Worm (Caenorhabditis elegans) whole organism, L1 larva: Measurements from ENCODE around the gene T25B6.5.

Source experiments
- C04F5.9 ChIP-seq: sonication (generic microtip); optimal IDR thresholded peaks from 2 replicates; lab custom pipeline; 2016; ENCODE audit warnings: missing genetic modification characterization, missing compliant biosample characterization
- C34B4.2 ChIP-seq: sonication (generic microtip); optimal IDR thresholded peaks from 2 replicates; lab custom pipeline; 2017; ENCODE audit warnings: mild to moderate bottlenecking, missing genetic modification characterization, missing compliant biosample characterization
- alr-1 ChIP-seq: fragments of 200-800 bp; sonication (Bioruptor generic); optimal IDR thresholded peaks from 2 replicates; lab custom pipeline; 2018; ENCODE audit warnings: borderline replicate concordance, mild to moderate bottlenecking, missing genetic modification characterization, missing compliant biosample characterization
- ama-1 ChIP-seq: fragments of 150-350 bp; optimal IDR thresholded peaks from 2 replicates; lab custom pipeline; 2014
- blmp-1 ChIP-seq: fragments of 150-350 bp; optimal IDR thresholded peaks from 2 replicates; lab custom pipeline; 2014; ENCODE audit warnings: missing biosample characterization, missing genetic modification characterization
- ceh-63 ChIP-seq: fragments of 200-800 bp; sonication (Bioruptor generic); optimal IDR thresholded peaks from 2 replicates; lab custom pipeline; 2018; ENCODE audit warnings: mild to moderate bottlenecking, missing genetic modification characterization, missing compliant biosample characterization
- ceh-82 ChIP-seq, 3 experiments: fragments of 150-350 bp in 1 of 3; sonication (generic microtip) in 2 of 3; optimal IDR thresholded peaks; 2 replicates each; lab custom pipeline; 2014 to 2017; ENCODE audit warnings: missing biosample characterization in 3 of 3, missing genetic modification characterization in 3 of 3
- ceh-88 ChIP-seq: fragments of 200-800 bp; sonication (Bioruptor generic); IDR thresholded peaks from 2 replicates; pipeline ENCODE4 v1.3.6; 2022; ENCODE audit warnings: missing genetic modification characterization, missing compliant biosample characterization
- ets-5 ChIP-seq: fragments of 200-800 bp; sonication (Bioruptor generic); IDR thresholded peaks from 2 replicates; pipeline ENCODE4 v1.3.6; 2022; ENCODE audit warnings: missing genetic modification characterization, missing compliant biosample characterization
- fkh-10 ChIP-seq: sonication (generic microtip); optimal IDR thresholded peaks from 2 replicates; lab custom pipeline; 2017; ENCODE audit warnings: missing biosample characterization, missing genetic modification reagents, missing genetic modification characterization
- fkh-8 ChIP-seq: sonication (generic microtip); optimal IDR thresholded peaks from 2 replicates; lab custom pipeline; 2016; ENCODE audit warnings: mild to moderate bottlenecking, missing genetic modification characterization, missing compliant biosample characterization
- fos-1 ChIP-seq: fragments of 150-350 bp; optimal IDR thresholded peaks from 2 replicates; lab custom pipeline; 2014; ENCODE audit warnings: missing biosample characterization, missing genetic modification characterization
- hlh-4 ChIP-seq: sonication (generic microtip); optimal IDR thresholded peaks from 2 replicates; lab custom pipeline; 2016; ENCODE audit warnings: mild to moderate bottlenecking, missing genetic modification characterization, missing compliant biosample characterization
- irx-1 ChIP-seq: sonication (generic microtip); optimal IDR thresholded peaks from 2 replicates; lab custom pipeline; 2016; ENCODE audit warnings: missing genetic modification characterization, missing compliant biosample characterization
- isw-1 ChIP-seq: fragments of 200-800 bp; sonication (Bioruptor generic); IDR thresholded peaks from 2 replicates; pipeline ENCODE4 v1.3.6; 2022; ENCODE audit warnings: missing genetic modification characterization, missing compliant biosample characterization
- jun-1 ChIP-seq: fragments of 150-350 bp; optimal IDR thresholded peaks from 2 replicates; lab custom pipeline; 2014; ENCODE audit warnings: missing biosample characterization, missing genetic modification reagents, missing genetic modification characterization
- lin-14 ChIP-seq: fragments of 200-800 bp; sonication (Bioruptor generic); optimal IDR thresholded peaks from 2 replicates; lab custom pipeline; 2018; ENCODE audit warnings: mild to moderate bottlenecking, missing genetic modification characterization, moderate library complexity, missing compliant biosample characterization
- lin-15B ChIP-seq: fragments of 150-350 bp; sonication (generic microtip); optimal IDR thresholded peaks from 3 replicates; lab custom pipeline; 2014; ENCODE audit warnings: missing biosample characterization, missing genetic modification characterization
- lin-35 ChIP-seq, 2 experiments: fragments of 150-350 bp; optimal IDR thresholded peaks; 2 replicates each; lab custom pipeline; 2014; ENCODE audit warnings: missing biosample characterization in 2 of 2, missing genetic modification characterization in 2 of 2, missing genetic modification reagents in 2 of 2
- lir-3 ChIP-seq: sonication (generic microtip); optimal IDR thresholded peaks from 2 replicates; lab custom pipeline; 2016; ENCODE audit warnings: mild to moderate bottlenecking, missing genetic modification characterization, moderate library complexity, missing compliant biosample characterization; ENCODE audit not compliant: poor library complexity
- lsy-2 ChIP-seq, 2 experiments: fragments of 150-350 bp; optimal IDR thresholded peaks; 2 replicates each; lab custom pipeline; 2014; ENCODE audit warnings: missing biosample characterization in 2 of 2, missing genetic modification characterization in 2 of 2
- mab-9 ChIP-seq: fragments of 200-800 bp; sonication (Bioruptor generic); IDR thresholded peaks from 2 replicates; pipeline ENCODE4 v1.3.6; 2022; ENCODE audit warnings: missing genetic modification reagents, missing genetic modification characterization, missing compliant biosample characterization
- mdl-1 ChIP-seq, 2 experiments: fragments of 150-350 bp; optimal IDR thresholded peaks; 2 replicates each; lab custom pipeline; 2014 to 2017; ENCODE audit warnings: missing biosample characterization in 2 of 2, missing genetic modification characterization in 2 of 2, inconsistent platforms in 1 of 2
- mef-2 ChIP-seq: fragments of 150-350 bp; optimal IDR thresholded peaks from 2 replicates; lab custom pipeline; 2014; ENCODE audit warnings: missing biosample characterization, missing genetic modification characterization
- nhr-11 ChIP-seq: fragments of 150-350 bp; optimal IDR thresholded peaks from 2 replicates; lab custom pipeline; 2014; ENCODE audit warnings: missing biosample characterization, missing genetic modification characterization
- nhr-12 ChIP-seq: sonication (generic microtip); optimal IDR thresholded peaks from 2 replicates; lab custom pipeline; 2017; ENCODE audit warnings: missing biosample characterization, missing genetic modification characterization
- nhr-19 ChIP-seq: fragments of 200-800 bp; sonication (Bioruptor generic); conservative IDR thresholded peaks from 2 replicates; pipeline ENCODE4 v1.3.6; 2022; ENCODE audit warnings: missing genetic modification characterization, missing compliant biosample characterization
- nhr-20 ChIP-seq: sonication (generic microtip); optimal IDR thresholded peaks from 2 replicates; lab custom pipeline; 2016; ENCODE audit warnings: mild to moderate bottlenecking, missing genetic modification characterization, missing compliant biosample characterization
- nhr-47 ChIP-seq: sonication (generic microtip); optimal IDR thresholded peaks from 2 replicates; lab custom pipeline; 2016; ENCODE audit warnings: mild to moderate bottlenecking, missing genetic modification characterization, moderate library complexity, missing compliant biosample characterization
- nhr-71 ChIP-seq: sonication (generic microtip); optimal IDR thresholded peaks from 2 replicates; lab custom pipeline; 2016; ENCODE audit warnings: mild to moderate bottlenecking, missing genetic modification characterization, moderate library complexity, missing compliant biosample characterization
- nhr-76 ChIP-seq: sonication (generic microtip); optimal IDR thresholded peaks from 2 replicates; lab custom pipeline; 2017; ENCODE audit warnings: missing biosample characterization, missing genetic modification characterization
- nhr-84 ChIP-seq: sonication (generic microtip); optimal IDR thresholded peaks from 2 replicates; lab custom pipeline; 2017; ENCODE audit warnings: missing biosample characterization, missing genetic modification characterization
- nhr-85 ChIP-seq: sonication (generic microtip); peaks from one replicate; lab custom pipeline; 2016; ENCODE audit warnings: missing genetic modification characterization, inconsistent platforms, missing compliant biosample characterization
- pag-3 ChIP-seq: sonication (generic microtip); optimal IDR thresholded peaks from 2 replicates; lab custom pipeline; 2017; ENCODE audit warnings: missing genetic modification characterization, mild to moderate bottlenecking, missing compliant biosample characterization, antibody characterized with exemption, borderline replicate concordance; ENCODE audit not compliant: insufficient read depth
- pax-3 ChIP-seq: fragments of 200-800 bp; sonication (Bioruptor generic); optimal IDR thresholded peaks from 2 replicates; lab custom pipeline; 2018; ENCODE audit warnings: mild to moderate bottlenecking, missing genetic modification characterization, moderate library complexity, missing compliant biosample characterization
- pqm-1 ChIP-seq: sonication (generic microtip); optimal IDR thresholded peaks from 3 replicates; lab custom pipeline; 2017; ENCODE audit warnings: missing biosample characterization, missing genetic modification characterization
- rnt-1 ChIP-seq: sonication (generic microtip); optimal IDR thresholded peaks from 2 replicates; lab custom pipeline; 2016; ENCODE audit warnings: mild to moderate bottlenecking, missing genetic modification characterization, moderate library complexity, missing compliant biosample characterization
- snu-23 ChIP-seq: sonication (generic microtip); optimal IDR thresholded peaks from 2 replicates; lab custom pipeline; 2016; ENCODE audit warnings: missing genetic modification characterization, missing compliant biosample characterization
- sup-37 ChIP-seq: fragments of 200-800 bp; sonication (Bioruptor generic); optimal IDR thresholded peaks from 2 replicates; lab custom pipeline; 2018; ENCODE audit warnings: mild to moderate bottlenecking, missing genetic modification characterization, missing compliant biosample characterization
- tbx-2 ChIP-seq: sonication (generic microtip); optimal IDR thresholded peaks from 2 replicates; lab custom pipeline; 2016; ENCODE audit warnings: missing genetic modification characterization, missing compliant biosample characterization
- unc-62 ChIP-seq: fragments of 150-350 bp; optimal IDR thresholded peaks from 2 replicates; lab custom pipeline; 2014; ENCODE audit warnings: missing biosample characterization, missing genetic modification reagents, missing genetic modification characterization
- unc-98 ChIP-seq: fragments of 200-800 bp; sonication (Bioruptor generic); IDR thresholded peaks from 2 replicates; pipeline ENCODE4 v1.3.6; 2022; ENCODE audit warnings: missing genetic modification characterization, missing compliant biosample characterization
- vab-15 ChIP-seq: sonication (generic microtip); optimal IDR thresholded peaks from 2 replicates; lab custom pipeline; 2017; ENCODE audit warnings: missing genotype, mild to moderate bottlenecking, missing genetic modification characterization, missing compliant biosample characterization
- zag-1 ChIP-seq: fragments of 150-350 bp; optimal IDR thresholded peaks from 2 replicates; lab custom pipeline; 2014; ENCODE audit warnings: missing biosample characterization, missing genetic modification characterization
- zip-4 ChIP-seq: fragments of 200-800 bp; sonication (Bioruptor generic); optimal IDR thresholded peaks from 2 replicates; lab custom pipeline; 2018; ENCODE audit warnings: mild to moderate bottlenecking, missing genetic modification characterization, moderate library complexity, missing compliant biosample characterization

Gene T25B6.5

DNA sequence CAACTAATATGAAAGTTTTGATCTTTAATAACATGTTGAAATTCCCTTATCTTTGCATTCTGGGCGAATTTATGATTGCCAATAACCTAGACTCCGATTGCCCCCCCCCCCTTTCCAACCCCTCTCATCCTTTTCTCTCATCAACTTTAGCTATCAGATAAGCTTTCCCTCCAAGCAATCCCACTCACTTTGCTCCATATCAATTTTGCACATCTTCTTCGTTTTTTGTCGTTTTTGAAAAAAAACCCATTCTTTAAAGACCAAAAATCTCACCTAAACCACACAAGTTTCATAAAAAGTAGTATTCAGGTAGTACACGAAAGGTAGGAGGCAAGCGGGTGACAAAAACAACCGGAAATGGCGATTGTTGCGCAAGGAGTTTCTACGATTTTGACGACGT, 33.7 kb downstream of the T25B6.5 start, which contains the start of gene twk-18:
Gene twk-18 (plus strand): TSS at position 301 of the 400 bp plus-strand sequence.
- TF ChIP-seq nhr-11 (tag; lab: Kevin White, UChicago), result no peak
- TF ChIP-seq C34B4.2, result no peak
- no peak for TF ChIP-seq pag-3 (tag; lab: Kevin White, UChicago)
- TF ChIP-seq nhr-19 (GFP tag; lab: Robert Waterston, UW), result no peak
- TF ChIP-seq lin-35 (GFP tag; optimal IDR thresholded peaks at IDR 0.05; lab: Kevin White, UChicago), result no peak
- no peak for TF ChIP-seq isw-1 (GFP tag; lab: Robert Waterston, UW)
- TF ChIP-seq fkh-8 (tag; lab: Kevin White, UChicago), result no peak
- TF ChIP-seq nhr-47 (tag; lab: Kevin White, UChicago), result no peak
- no peak for TF ChIP-seq ama-1
- no peak for TF ChIP-seq tbx-2 (tag; lab: Kevin White, UChicago)
- TF ChIP-seq lin-15B (tag; lab: Kevin White, UChicago), result no peak
- no peak for TF ChIP-seq lir-3 (tag; lab: Kevin White, UChicago)
- no peak for TF ChIP-seq ets-5 (GFP tag; lab: Robert Waterston, UW)

DNA sequence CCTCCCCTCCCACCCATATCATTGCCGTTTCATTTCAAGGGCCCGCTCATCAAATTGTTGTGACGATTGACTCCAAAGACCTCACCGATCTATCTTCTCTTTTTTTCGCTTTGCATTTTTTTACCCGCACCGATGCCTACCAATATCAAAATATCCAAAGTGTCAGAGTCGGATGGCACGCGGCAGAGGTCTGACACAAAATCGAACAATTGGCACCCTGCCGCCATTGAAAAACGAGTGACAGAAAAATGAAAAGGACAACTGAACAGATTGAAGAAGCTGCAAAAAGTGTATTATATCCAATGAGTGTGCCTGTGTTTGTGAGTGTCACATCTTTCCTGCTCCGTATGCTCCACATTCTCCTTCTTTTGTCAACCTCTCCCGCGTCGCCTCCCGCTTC, 35.1 kb downstream of the T25B6.5 start:
- TF ChIP-seq lin-14 (GFP tag; lab: Kevin White, UChicago) (peak; percentile 91), pag-3 (tag; lab: Kevin White, UChicago) (peak; percentile 98), snu-23 (GFP tag; lab: Kevin White, UChicago) (peak; percentile 56), nhr-12 (tag; lab: Kevin White, UChicago) (no peak), nhr-11 (tag; lab: Kevin White, UChicago) (no peak), nhr-20 (peak; percentile 54), unc-98 (GFP tag; lab: Robert Waterston, UW) (no peak), lsy-2 (tag; optimal IDR thresholded peaks at IDR 0.05; lab: Kevin White, UChicago) (peak in 1 of 2 experiments; percentile 31), nhr-71 (tag; lab: Kevin White, UChicago) (peak; percentile 62), mdl-1 (tag; optimal IDR thresholded peaks at IDR 0.05; lab: Kevin White, UChicago) (peak in 1 of 2 experiments; percentile 49), rnt-1 (peak; percentile 51), pqm-1 (tag; lab: Kevin White, UChicago) (no peak), nhr-19 (GFP tag; lab: Robert Waterston, UW) (peak; percentile 40), blmp-1 (tag; lab: Kevin White, UChicago) (no peak), sup-37 (GFP tag; lab: Kevin White, UChicago) (no peak)

DNA sequence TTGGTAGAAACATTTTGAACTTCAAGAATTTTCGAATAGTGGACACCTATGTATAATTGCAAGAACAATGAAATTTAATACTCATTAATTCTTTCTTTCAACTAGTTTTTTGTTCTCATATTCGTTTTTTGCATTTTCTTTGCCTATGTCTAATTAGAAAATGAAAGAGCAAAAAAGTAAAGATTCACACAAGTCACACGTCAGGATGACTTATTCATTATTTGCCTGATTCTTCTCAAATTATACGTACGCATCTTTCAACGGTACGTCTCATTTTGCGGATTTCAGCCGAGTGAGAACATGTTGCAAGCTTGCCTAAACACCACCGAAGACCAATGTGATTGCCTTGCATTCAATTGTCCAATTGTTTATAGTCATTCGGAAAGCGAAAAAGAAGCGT, 40.9 kb downstream of the T25B6.5 start, which contains the start of gene nmur-1:
Gene nmur-1 (plus strand): TSS at position 301 of the 400 bp plus-strand sequence.
- TF ChIP-seq ets-5 (GFP tag; lab: Robert Waterston, UW) (no peak), lin-14 (GFP tag; lab: Kevin White, UChicago) (peak; percentile 14)

DNA sequence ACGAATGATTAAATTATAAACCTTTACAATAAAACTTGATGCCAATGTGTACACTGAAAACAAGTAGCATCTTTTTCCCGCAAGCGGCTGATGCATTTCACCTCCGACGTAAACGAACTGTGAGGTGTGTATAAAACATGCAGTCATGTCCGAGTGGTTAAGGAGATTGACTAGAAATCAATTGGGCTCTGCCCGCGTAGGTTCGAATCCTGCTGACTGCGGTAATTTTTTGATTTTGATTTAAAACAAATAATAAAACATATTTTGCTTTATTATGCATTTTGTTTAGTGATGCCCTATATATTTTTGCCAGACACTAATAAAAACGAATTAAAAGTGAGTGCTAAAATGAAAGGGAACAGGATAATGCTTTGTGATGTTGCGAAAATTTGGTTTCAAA, 50.1 kb downstream of the T25B6.5 start:
- TF ChIP-seq C34B4.2 (no peak), nhr-76 (tag; lab: Kevin White, UChicago) (no peak), vab-15 (tag; lab: Kevin White, UChicago) (no peak), irx-1 (tag; lab: Kevin White, UChicago) (peak; percentile 9), unc-98 (GFP tag; lab: Robert Waterston, UW) (no peak), zip-4 (GFP tag; lab: Kevin White, UChicago) (peak; percentile 9), hlh-4 (tag; lab: Kevin White, UChicago) (no peak), nhr-12 (tag; lab: Kevin White, UChicago) (no peak), jun-1 (no peak), nhr-19 (GFP tag; lab: Robert Waterston, UW) (peak; percentile 39; the same call in 1 of the 2 replicates), mab-9 (GFP tag; lab: Robert Waterston, UW) (no peak), lir-3 (tag; lab: Kevin White, UChicago) (peak; percentile 20), unc-62 (GFP tag; lab: Kevin White, UChicago) (no peak), fos-1 (tag; lab: Kevin White, UChicago) (no peak), fkh-10 (no peak), lin-35 (GFP tag; optimal IDR thresholded peaks at IDR 0.05; lab: Kevin White, UChicago) (peak in 1 of 2 experiments; percentile 11), ceh-88 (GFP tag; lab: Robert Waterston, UW) (no peak), nhr-84 (tag; lab: Kevin White, UChicago) (no peak), alr-1 (no peak), C04F5.9 (tag; lab: Kevin White, UChicago) (no peak), zag-1 (no peak), ceh-82 (tag; optimal IDR thresholded peaks at IDR 0.05; lab: Kevin White, UChicago) (peak in 1 of 3 experiments; percentile 2), ceh-63 (GFP tag; lab: Kevin White, UChicago) (no peak), tbx-2 (tag; lab: Kevin White, UChicago) (peak; percentile 30), pax-3 (no peak), mef-2 (no peak), nhr-85 (tag; lab: Kevin White, UChicago) (peak; percentile 77), sup-37 (GFP tag; lab: Kevin White, UChicago) (no peak)
